5 fruit fly cellular contexts compared by ENCODE assay signal in genomic region chrX:7086539-7086938, dm6.
A peak's percentile ranks its signal among the peaks of the same experiment; 100 is the strongest.
TF ChIP-seq lines count a peak whose summit lies in the region.

No protein-coding gene starts in this region.

- TF ChIP-seq CTCF in whole organism, embryonic (GFP tag; optimal IDR thresholded peaks at IDR 0.05; lab: Kevin White, UChicago) = no peak

TF ChIP-seq in whole organism, adult, 20 proteins besides CTCF, POLR2A, EP300 and RAD21:
- TF ChIP-seq CG14711 (tag; optimal IDR thresholded peaks at IDR 0.05; lab: Kevin White, UChicago) = peak; percentile 57
- TF ChIP-seq bab1 (GFP tag; optimal IDR thresholded peaks at IDR 0.05; lab: Kevin White, UChicago) = peak; percentile 32
- peak; percentile 22 for TF ChIP-seq CG5204 (GFP tag; optimal IDR thresholded peaks at IDR 0.05; lab: Kevin White, UChicago)
- no peak for TF ChIP-seq CG12768 (GFP tag; optimal IDR thresholded peaks at IDR 0.05; lab: Kevin White, UChicago)
- TF ChIP-seq kay (GFP tag; lab: Kevin White, UChicago; ENCODE audit: borderline replicate concordance) = no peak
- TF ChIP-seq CG33017 (tag; optimal IDR thresholded peaks at IDR 0.05; lab: Kevin White, UChicago) = peak; percentile 45

TF ChIP-seq in whole organism, embryonic, 481 proteins besides CTCF, POLR2A, EP300 and RAD21 (continues in another document):
- TF ChIP-seq CG13123 (GFP tag; optimal IDR thresholded peaks at IDR 0.05; lab: Kevin White, UChicago) (no peak), Sox100B (GFP tag; optimal IDR thresholded peaks at IDR 0.05; lab: Kevin White, UChicago) (no peak), slbo (GFP tag; IDR thresholded peaks at IDR 0.05; lab: Robert Waterston, UW) (no peak), CG11723 (GFP tag; optimal IDR thresholded peaks at IDR 0.05; lab: Kevin White, UChicago) (no peak), disco-r (GFP tag; optimal IDR thresholded peaks at IDR 0.05; lab: Kevin White, UChicago) (no peak), Fer3 (tag; optimal IDR thresholded peaks at IDR 0.05; lab: Kevin White, UChicago) (no peak), Eip74EF (GFP tag; optimal IDR thresholded peaks at IDR 0.05; lab: Kevin White, UChicago) (no peak), CG34224 (GFP tag; IDR thresholded peaks at IDR 0.05; lab: Robert Waterston, UW; ENCODE audit: partially characterized antibody) (no peak), pum (GFP tag; optimal IDR thresholded peaks at IDR 0.05; lab: Kevin White, UChicago) (no peak), Hmr (GFP tag; optimal IDR thresholded peaks at IDR 0.05; lab: Kevin White, UChicago) (no peak), CG18599 (GFP tag; optimal IDR thresholded peaks at IDR 0.05; lab: Kevin White, UChicago) (no peak), CG2202 (tag; optimal IDR thresholded peaks at IDR 0.05; lab: Kevin White, UChicago) (no peak), inv (GFP tag; IDR thresholded peaks at IDR 0.05; lab: Robert Waterston, UW; ENCODE audit: partially characterized antibody) (no peak), CG42726 (GFP tag; IDR thresholded peaks at IDR 0.05; lab: Robert Waterston, UW; ENCODE audit: partially characterized antibody) (no peak), CG7963 (GFP tag; IDR thresholded peaks at IDR 0.05; lab: Robert Waterston, UW; ENCODE audit: partially characterized antibody) (no peak), CG33213 (GFP tag; optimal IDR thresholded peaks at IDR 0.05; lab: Kevin White, UChicago) (no peak), CG11247 (GFP tag; IDR thresholded peaks at IDR 0.05; lab: Robert Waterston, UW) (no peak), CG43689 (GFP tag; IDR thresholded peaks at IDR 0.05; lab: Robert Waterston, UW) (no peak), CG30403 (GFP tag; optimal IDR thresholded peaks at IDR 0.05; lab: Kevin White, UChicago) (peak; percentile 34), CG2712 (tag; optimal IDR thresholded peaks at IDR 0.05; lab: Kevin White, UChicago) (peak; percentile 1), CG6254 (GFP tag; optimal IDR thresholded peaks at IDR 0.05; lab: Kevin White, UChicago) (no peak), grau (tag; optimal IDR thresholded peaks at IDR 0.05; lab: Kevin White, UChicago) (no peak)

TF ChIP-seq in whole organism, prepupa, 60 proteins besides CTCF, POLR2A, EP300 and RAD21 (continues in another document):
- TF ChIP-seq esn (GFP tag; optimal IDR thresholded peaks at IDR 0.05; lab: Kevin White, UChicago) = peak; percentile 39
- TF ChIP-seq net (GFP tag; optimal IDR thresholded peaks at IDR 0.05; lab: Kevin White, UChicago) = no peak
- no peak for TF ChIP-seq CG6163 (GFP tag; IDR thresholded peaks at IDR 0.05; lab: Robert Waterston, UW)
- peak; percentile 41 for TF ChIP-seq cyc (GFP tag; optimal IDR thresholded peaks at IDR 0.05; lab: Kevin White, UChicago)
- TF ChIP-seq CG16779 (tag; optimal IDR thresholded peaks at IDR 0.05; lab: Kevin White, UChicago) = no peak
- peak; percentile 23 for TF ChIP-seq CG10631 (GFP tag; optimal IDR thresholded peaks at IDR 0.05; lab: Kevin White, UChicago)
- TF ChIP-seq OdsH (GFP tag; optimal IDR thresholded peaks at IDR 0.05; lab: Kevin White, UChicago) = peak; percentile 44
- peak; percentile 40 for TF ChIP-seq Met (GFP tag; optimal IDR thresholded peaks at IDR 0.05; lab: Kevin White, UChicago)
- no peak for TF ChIP-seq svp (GFP tag; lab: Kevin White, UChicago)
- TF ChIP-seq CG8119 (GFP tag; IDR thresholded peaks at IDR 0.05; lab: Robert Waterston, UW) = peak; percentile 43; the same call in 1 of the 3 replicates
- peak; percentile 33 for TF ChIP-seq achi (GFP tag; optimal IDR thresholded peaks at IDR 0.05; lab: Kevin White, UChicago)
- TF ChIP-seq fd85E (GFP tag; optimal IDR thresholded peaks at IDR 0.05; lab: Kevin White, UChicago) = no peak
- no peak for TF ChIP-seq eg (GFP tag; IDR thresholded peaks at IDR 0.05; lab: Robert Waterston, UW)
- TF ChIP-seq lz (GFP tag; optimal IDR thresholded peaks at IDR 0.05; lab: Kevin White, UChicago) = peak; percentile 7
- TF ChIP-seq CG6276 (GFP tag; optimal IDR thresholded peaks at IDR 0.05; lab: Kevin White, UChicago) = no peak
- TF ChIP-seq Smox (GFP tag; optimal IDR thresholded peaks at IDR 0.05; lab: Kevin White, UChicago) = no peak
- no peak for TF ChIP-seq Sox14 (GFP tag; optimal IDR thresholded peaks at IDR 0.05; lab: Kevin White, UChicago)
- no peak for TF ChIP-seq fkh (GFP tag; optimal IDR thresholded peaks at IDR 0.05; lab: Kevin White, UChicago)
- peak; percentile 29 for TF ChIP-seq CG31627 (GFP tag; optimal IDR thresholded peaks at IDR 0.05; lab: Kevin White, UChicago)
- no peak for TF ChIP-seq Eip75B (GFP tag; optimal IDR thresholded peaks at IDR 0.05; lab: Kevin White, UChicago)
- TF ChIP-seq acj6 (GFP tag; optimal IDR thresholded peaks at IDR 0.05; lab: Kevin White, UChicago) = peak; percentile 36
- no peak for TF ChIP-seq CG6808 (GFP tag; optimal IDR thresholded peaks at IDR 0.05; lab: Kevin White, UChicago)
- TF ChIP-seq CG11294 (GFP tag; IDR thresholded peaks at IDR 0.05; lab: Robert Waterston, UW) = no peak

TF ChIP-seq in whole organism, pupa, 21 proteins besides CTCF, POLR2A, EP300 and RAD21:
- TF ChIP-seq CG8301 (tag; optimal IDR thresholded peaks at IDR 0.05; lab: Kevin White, UChicago) (peak; percentile 4), Ets98B (GFP tag; IDR thresholded peaks at IDR 0.05; lab: Robert Waterston, UW) (no peak), CG32121 (GFP tag; IDR thresholded peaks at IDR 0.05; lab: Robert Waterston, UW) (peak; percentile 50; the same call in 1 of the 2 replicates), fd96Ca (GFP tag; IDR thresholded peaks at IDR 0.05; lab: Robert Waterston, UW) (no peak), Pif1A (GFP tag; optimal IDR thresholded peaks at IDR 0.05; lab: Kevin White, UChicago) (peak; percentile 48), CG17806 (tag; optimal IDR thresholded peaks at IDR 0.05; lab: Kevin White, UChicago) (peak; percentile 39), CG9948 (tag; optimal IDR thresholded peaks at IDR 0.05; lab: Kevin White, UChicago) (no peak)
TF ChIP-seq in whole organism, pupa: peak in this region for 4.

TF ChIP-seq in whole organism, wandering third instar larva, 38 proteins besides CTCF, POLR2A, EP300 and RAD21:
- peak; percentile 11 for TF ChIP-seq Hnf4 (GFP tag; optimal IDR thresholded peaks at IDR 0.05; lab: Kevin White, UChicago)
- TF ChIP-seq tai (GFP tag; optimal IDR thresholded peaks at IDR 0.05; lab: Kevin White, UChicago) = peak; percentile 29
- no peak for TF ChIP-seq CrebA (GFP tag; optimal IDR thresholded peaks at IDR 0.05; lab: Kevin White, UChicago; ENCODE audit: borderline replicate concordance)
- no peak for TF ChIP-seq h (GFP tag; optimal IDR thresholded peaks at IDR 0.05; lab: Kevin White, UChicago)
- TF ChIP-seq brk (GFP tag; optimal IDR thresholded peaks at IDR 0.05; lab: Kevin White, UChicago) = no peak
- TF ChIP-seq Dif (GFP tag; optimal IDR thresholded peaks at IDR 0.05; lab: Kevin White, UChicago; ENCODE audit: partially characterized antibody) = no peak
- TF ChIP-seq pan (optimal IDR thresholded peaks at IDR 0.05; lab: Kevin White, UChicago) = no peak
- TF ChIP-seq dmrt93B (GFP tag; optimal IDR thresholded peaks at IDR 0.05; lab: Kevin White, UChicago) = no peak
- no peak for TF ChIP-seq sage (GFP tag; optimal IDR thresholded peaks at IDR 0.05; lab: Kevin White, UChicago)
- TF ChIP-seq Jra (GFP tag; optimal IDR thresholded peaks at IDR 0.05; lab: Kevin White, UChicago) = no peak
- TF ChIP-seq sv (GFP tag; optimal IDR thresholded peaks at IDR 0.05; lab: Kevin White, UChicago) = no peak
- no peak for TF ChIP-seq Hr78 (GFP tag; optimal IDR thresholded peaks at IDR 0.05; lab: Kevin White, UChicago)
- TF ChIP-seq Hr83 (GFP tag; optimal IDR thresholded peaks at IDR 0.05; lab: Kevin White, UChicago; ENCODE audit: poor library complexity, severe bottlenecking) = no peak
